Fruit fly (Drosophila melanogaster): ENCODE data around the gene Elys.

Gene Elys

DNA sequence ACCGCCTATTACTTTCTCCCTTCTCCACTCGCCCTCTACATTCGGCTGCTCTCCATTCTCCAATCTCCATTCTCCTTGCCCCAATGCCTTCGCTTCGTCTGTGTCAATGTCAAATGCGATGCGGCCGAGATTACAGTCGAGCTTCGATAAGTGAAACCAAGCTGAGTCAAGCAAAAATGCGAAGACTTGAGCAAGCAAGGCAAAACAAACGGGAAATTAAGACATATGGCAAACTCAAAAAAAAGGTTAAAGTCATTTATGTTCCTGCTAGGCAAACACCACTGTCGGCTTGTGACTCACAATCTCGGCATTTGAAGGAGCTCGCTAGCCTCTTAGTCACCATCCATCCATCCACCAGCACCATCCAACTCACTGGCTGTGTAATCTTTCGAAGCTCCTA is 16.3 kb downstream of the Elys start (continued):
- TF ChIP-seq CG15269 (tag; optimal IDR thresholded peaks at IDR 0.05) (peak; percentile 97), disco-r (GFP tag; optimal IDR thresholded peaks at IDR 0.05) (peak; percentile 96), Awh (GFP tag; IDR thresholded peaks at IDR 0.05) (peak; percentile 92), CG6683 (GFP tag; optimal IDR thresholded peaks at IDR 0.05) (peak; percentile 78), Doc3 (GFP tag; IDR thresholded peaks at IDR 0.05; ENCODE audit: partially characterized antibody) (no peak), CG1832 (GFP tag; optimal IDR thresholded peaks at IDR 0.05) (peak; percentile 13), CG8359 (GFP tag; optimal IDR thresholded peaks at IDR 0.05; ENCODE audit: borderline replicate concordance) (peak; percentile 81), BtbVII (GFP tag; optimal IDR thresholded peaks at IDR 0.05) (peak; percentile 84), B-H2 (GFP tag; optimal IDR thresholded peaks at IDR 0.05) (peak; percentile 90), CG2120 (GFP tag; optimal IDR thresholded peaks at IDR 0.05) (peak; percentile 98), CG14860 (GFP tag; IDR thresholded peaks at IDR 0.05; ENCODE audit: partially characterized antibody) (no peak), Dref (GFP tag; IDR thresholded peaks at IDR 0.05) (peak; percentile 39), CG6654 (GFP tag; optimal IDR thresholded peaks at IDR 0.05) (peak; percentile 78), Dbx (GFP tag; IDR thresholded peaks at IDR 0.05) (peak; percentile 89), bbx (GFP tag; IDR thresholded peaks at IDR 0.05; ENCODE audit: partially characterized antibody) (no peak), CG3838 (GFP tag; optimal IDR thresholded peaks at IDR 0.05) (peak; percentile 89), ato (GFP tag; IDR thresholded peaks at IDR 0.05; ENCODE audit: partially characterized antibody) (no peak), CG15601 (tag; optimal IDR thresholded peaks at IDR 0.05) (peak; percentile 95), h (optimal IDR thresholded peaks at IDR 0.05) (no peak), CG8478 (optimal IDR thresholded peaks at IDR 0.05) (no peak), Hr3 (GFP tag; optimal IDR thresholded peaks at IDR 0.05) (peak; percentile 95), cwo (GFP tag; optimal IDR thresholded peaks at IDR 0.05) (peak; percentile 86), Hsf (GFP tag; optimal IDR thresholded peaks at IDR 0.05) (peak; percentile 97), al (GFP tag; IDR thresholded peaks at IDR 0.05) (peak; percentile 84), croc (GFP tag; conservative IDR thresholded peaks at IDR 0.05) (peak; percentile 91), MBD-R2 (GFP tag; IDR thresholded peaks at IDR 0.05) (peak; percentile 83), CG8089 (GFP tag; optimal IDR thresholded peaks at IDR 0.05) (peak; percentile 96), gt (GFP tag; IDR thresholded peaks at IDR 0.05) (peak; percentile 86), CG12744 (GFP tag; optimal IDR thresholded peaks at IDR 0.05) (peak; percentile 88), CG16779 (GFP tag; IDR thresholded peaks at IDR 0.05) (peak; percentile 90), ci (GFP tag; IDR thresholded peaks at IDR 0.05) (peak; percentile 98), emc (GFP tag; optimal IDR thresholded peaks at IDR 0.05) (peak; percentile 78), az2 (GFP tag; optimal IDR thresholded peaks at IDR 0.05) (peak; percentile 98), Sox102F (GFP tag; optimal IDR thresholded peaks at IDR 0.05) (peak; percentile 95), prd (optimal IDR thresholded peaks at IDR 0.05) (no peak), prd (GFP tag; IDR thresholded peaks at IDR 0.05) (peak; percentile 95), CG13424 (tag; optimal IDR thresholded peaks at IDR 0.05) (peak; percentile 93), esg (GFP tag; conservative IDR thresholded peaks at IDR 0.05) (peak; percentile 94), sr (GFP tag; IDR thresholded peaks at IDR 0.05) (peak; percentile 78), zfh2 (GFP tag; optimal IDR thresholded peaks at IDR 0.05) (peak; percentile 98), Blimp-1 (GFP tag; optimal IDR thresholded peaks at IDR 0.05) (peak; percentile 85), Xrp1 (GFP tag; IDR thresholded peaks at IDR 0.05) (peak; percentile 97), CG8281 (tag; optimal IDR thresholded peaks at IDR 0.05) (peak; percentile 86), CG31365 (tag; optimal IDR thresholded peaks at IDR 0.05) (peak; percentile 78), zen (tag; optimal IDR thresholded peaks at IDR 0.05) (peak; percentile 89), gcm (GFP tag; optimal IDR thresholded peaks at IDR 0.05) (peak; percentile 96), bigmax (GFP tag; optimal IDR thresholded peaks at IDR 0.05) (peak; percentile 36), jumu (GFP tag; optimal IDR thresholded peaks at IDR 0.05) (peak; percentile 98), CG7839 (tag; optimal IDR thresholded peaks at IDR 0.05) (peak; percentile 98), HLH3B (GFP tag; IDR thresholded peaks at IDR 0.05) (peak; percentile 91), knrl (GFP tag; IDR thresholded peaks at IDR 0.05; ENCODE audit: partially characterized antibody) (no peak), Oaz (GFP tag; IDR thresholded peaks at IDR 0.05) (peak; percentile 92)

Data from whole organism, embryonic.